Fruit fly (Drosophila melanogaster): ENCODE results near the gene Acbp2.

Gene Acbp2

dm6 chr3L:7151521-7152465 lies 20.1 kb downstream of the Acbp2 start (continued):
- TF ChIP-seq CG6791 (GFP tag; IDR thresholded peaks at IDR 0.05; ENCODE audit: partially characterized antibody) (no peak), croc (GFP tag; conservative IDR thresholded peaks at IDR 0.05) (peak; percentile 66), aop (GFP tag; IDR thresholded peaks at IDR 0.05) (peak; percentile 33; the same call in 1 of the 2 replicates), Myb (GFP tag; optimal IDR thresholded peaks at IDR 0.05) (no peak), sqz (GFP tag; optimal IDR thresholded peaks at IDR 0.05) (no peak), wor (GFP tag; IDR thresholded peaks at IDR 0.05) (peak; percentile 55; the same call in 1 of the 2 replicates), gsb (GFP tag; IDR thresholded peaks at IDR 0.05) (no peak), lov (optimal IDR thresholded peaks at IDR 0.05) (no peak), lov (GFP tag; IDR thresholded peaks at IDR 0.05) (peak; percentile 80), Dip3 (GFP tag; optimal IDR thresholded peaks at IDR 0.05) (no peak), repo (GFP tag; optimal IDR thresholded peaks at IDR 0.05) (no peak), Blimp-1 (GFP tag; optimal IDR thresholded peaks at IDR 0.05) (peak; percentile 84), Nf-YA (GFP tag; IDR thresholded peaks at IDR 0.05) (0 out of 2 replicates have a peak, but pooled peaks have one; percentile 37), Eip74EF (GFP tag; optimal IDR thresholded peaks at IDR 0.05) (peak in 1 of 2 experiments; percentile 6), chif (GFP tag; optimal IDR thresholded peaks at IDR 0.05) (peak; percentile 30 to 61), mam (GFP tag; optimal IDR thresholded peaks at IDR 0.05) (no peak), CG13287 (GFP tag; IDR thresholded peaks at IDR 0.05; ENCODE audit: partially characterized antibody) (no peak), tgo (GFP tag; IDR thresholded peaks at IDR 0.05) (no peak; the same call in 2 of the 3 replicates), CkIIα-i1 (GFP tag; IDR thresholded peaks at IDR 0.05) (no peak), B-H2 (GFP tag; optimal IDR thresholded peaks at IDR 0.05) (no peak), CG10654 (GFP tag; optimal IDR thresholded peaks at IDR 0.05) (peak; percentile 19), grn (GFP tag; optimal IDR thresholded peaks at IDR 0.05) (no peak), CG8359 (GFP tag; optimal IDR thresholded peaks at IDR 0.05; ENCODE audit: borderline replicate concordance) (peak; percentile 38), CG1602 (GFP tag; optimal IDR thresholded peaks at IDR 0.05) (peak; percentile 74), pita (GFP tag; optimal IDR thresholded peaks at IDR 0.05) (no peak), Hey (tag; optimal IDR thresholded peaks at IDR 0.05) (no peak), dmrt99B (tag; optimal IDR thresholded peaks at IDR 0.05) (peak; percentile 49), h (optimal IDR thresholded peaks at IDR 0.05) (no peak), Aef1 (GFP tag; IDR thresholded peaks at IDR 0.05) (0 out of 3 replicates have a peak, but pooled peaks have one; percentile 25), ara (GFP tag; IDR thresholded peaks at IDR 0.05) (peak; percentile 85), CG11247 (GFP tag; IDR thresholded peaks at IDR 0.05) (0 out of 2 replicates have a peak, but pooled peaks have one; percentile 33), CG6272 (GFP tag; IDR thresholded peaks at IDR 0.05) (peak; percentile 41), CG2875 (GFP tag; optimal IDR thresholded peaks at IDR 0.05) (peak; percentile 42), CG14965 (GFP tag; optimal IDR thresholded peaks at IDR 0.05; ENCODE audit: borderline replicate concordance) (no peak), CG4820 (GFP tag; optimal IDR thresholded peaks at IDR 0.05) (peak; percentile 65), CG7928 (GFP tag; optimal IDR thresholded peaks at IDR 0.05) (no peak), Hr3 (GFP tag; optimal IDR thresholded peaks at IDR 0.05) (peak; percentile 59), ssp (GFP tag; IDR thresholded peaks at IDR 0.05) (0 out of 2 replicates have a peak, but pooled peaks have one; percentile 46), CG31441 (GFP tag; IDR thresholded peaks at IDR 0.05) (peak; percentile 62), CG14050 (GFP tag; IDR thresholded peaks at IDR 0.05) (no peak), twi (tag; optimal IDR thresholded peaks at IDR 0.05) (peak; percentile 36), abd-A (tag; optimal IDR thresholded peaks at IDR 0.05) (no peak), MESR4 (GFP tag; optimal IDR thresholded peaks at IDR 0.05) (no peak), CG7786 (GFP tag; optimal IDR thresholded peaks at IDR 0.05) (peak; percentile 4), ind (GFP tag; optimal IDR thresholded peaks at IDR 0.05) (peak; percentile 39), nom (GFP tag; optimal IDR thresholded peaks at IDR 0.05) (no peak), CG14860 (GFP tag; IDR thresholded peaks at IDR 0.05; ENCODE audit: partially characterized antibody) (no peak), B-H1 (GFP tag; IDR thresholded peaks at IDR 0.05) (no peak), kah (GFP tag; optimal IDR thresholded peaks at IDR 0.05) (peak; percentile 49)
